Fruit fly (Drosophila melanogaster): ENCODE results near the gene CG34316.

The CG34316 gene

dm6 chr3R:15250454-15250853 lies 20.1 kb downstream of the CG34316 start (continued):
- TF ChIP-seq sug (tag; optimal IDR thresholded peaks at IDR 0.05) (no peak), CG2120 (GFP tag; optimal IDR thresholded peaks at IDR 0.05) (peak; percentile 81), CHES-1-like (GFP tag; optimal IDR thresholded peaks at IDR 0.05) (no peak), Awh (GFP tag; IDR thresholded peaks at IDR 0.05) (no peak; the same call in 1 of the 2 replicates), ems (GFP tag; optimal IDR thresholded peaks at IDR 0.05) (peak; percentile 7), CG1024 (GFP tag; IDR thresholded peaks at IDR 0.05) (no peak), tll (GFP tag; optimal IDR thresholded peaks at IDR 0.05) (no peak), ash1 (GFP tag; optimal IDR thresholded peaks at IDR 0.05) (no peak), Nf-YC (tag; optimal IDR thresholded peaks at IDR 0.05) (no peak), CG15011 (GFP tag; optimal IDR thresholded peaks at IDR 0.05) (no peak), Sox100B (GFP tag; optimal IDR thresholded peaks at IDR 0.05) (no peak), tin (GFP tag; optimal IDR thresholded peaks at IDR 0.05) (peak; percentile 3), zfh2 (GFP tag; optimal IDR thresholded peaks at IDR 0.05) (peak; percentile 32), sens (GFP tag) (peak; percentile 76), E2f2 (GFP tag; IDR thresholded peaks at IDR 0.05) (peak; percentile 51), gt (GFP tag; IDR thresholded peaks at IDR 0.05) (0 out of 2 replicates have a peak, but pooled peaks have one; percentile 14), CG18011 (GFP tag; optimal IDR thresholded peaks at IDR 0.05) (peak; percentile 10), CG14014 (GFP tag; IDR thresholded peaks at IDR 0.05) (peak; percentile 83), nau (GFP tag; optimal IDR thresholded peaks at IDR 0.05) (no peak), MTF-1 (GFP tag; optimal IDR thresholded peaks at IDR 0.05; ENCODE audit: borderline replicate concordance) (no peak), CG18619 (GFP tag; optimal IDR thresholded peaks at IDR 0.05) (no peak), Lhr (GFP tag; optimal IDR thresholded peaks at IDR 0.05) (no peak), danr (GFP tag; IDR thresholded peaks at IDR 0.05) (peak; percentile 32; the same call in 1 of the 2 replicates), CG17361 (GFP tag; IDR thresholded peaks at IDR 0.05) (no peak), Sox102F (GFP tag; optimal IDR thresholded peaks at IDR 0.05) (no peak), CG30020 (tag; optimal IDR thresholded peaks at IDR 0.05) (no peak), NC2β (GFP tag; optimal IDR thresholded peaks at IDR 0.05) (no peak), sim (GFP tag; IDR thresholded peaks at IDR 0.05) (no peak), luna (GFP tag; optimal IDR thresholded peaks at IDR 0.05) (no peak), CG31365 (tag; optimal IDR thresholded peaks at IDR 0.05) (no peak), pho (GFP tag; optimal IDR thresholded peaks at IDR 0.05) (peak; percentile 46), HLHmδ (GFP tag; optimal IDR thresholded peaks at IDR 0.05) (no peak), peb (GFP tag; IDR thresholded peaks at IDR 0.05) (no peak; the same call in 1 of the 2 replicates), C15 (GFP tag; IDR thresholded peaks at IDR 0.05) (0 out of 3 replicates have a peak, but pooled peaks have one; percentile 26), HmgD (GFP tag; optimal IDR thresholded peaks at IDR 0.05) (no peak), nerfin-1 (tag; optimal IDR thresholded peaks at IDR 0.05) (no peak), chinmo (GFP tag; IDR thresholded peaks at IDR 0.05; ENCODE audit: partially characterized antibody) (0 out of 4 replicates have a peak, but pooled peaks have one; percentile 18), CG11398 (GFP tag; optimal IDR thresholded peaks at IDR 0.05) (no peak), Xbp1 (GFP tag; optimal IDR thresholded peaks at IDR 0.05) (no peak), HLH3B (GFP tag; IDR thresholded peaks at IDR 0.05) (peak; percentile 68), chn (GFP tag; optimal IDR thresholded peaks at IDR 0.05) (no peak), repo (GFP tag; optimal IDR thresholded peaks at IDR 0.05) (no peak), CG17829 (tag; optimal IDR thresholded peaks at IDR 0.05) (peak; percentile 52), sqz (GFP tag; optimal IDR thresholded peaks at IDR 0.05) (no peak), CG31388 (GFP tag; optimal IDR thresholded peaks at IDR 0.05) (no peak), CG32772 (GFP tag; IDR thresholded peaks at IDR 0.05) (peak; percentile 69), CG7745 (tag; optimal IDR thresholded peaks at IDR 0.05) (no peak), CG12391 (tag; optimal IDR thresholded peaks at IDR 0.05) (peak; percentile 80), CG10321 (GFP tag; IDR thresholded peaks at IDR 0.05) (peak; percentile 30; the same call in 1 of the 2 replicates), aop (GFP tag; IDR thresholded peaks at IDR 0.05) (no peak), h (optimal IDR thresholded peaks at IDR 0.05) (no peak), CG1647 (GFP tag; optimal IDR thresholded peaks at IDR 0.05) (no peak)

Data from whole organism, embryonic.